Fruit fly (Drosophila melanogaster) whole organism, prepupa: ENCODE results near the gene CG32572.

ENCODE experiments used
- Blimp-1 ChIP-seq: fragments of 200-800 bp; sonication (Bioruptor generic); optimal IDR thresholded peaks from 3 replicates; lab custom pipeline; 2017; ENCODE audit warnings: missing biosample characterization, missing genetic modification characterization, mild to moderate bottlenecking, moderate library complexity, missing genetic modification reagents
- CG10669 ChIP-seq: fragments of 200-800 bp; sonication (Bioruptor generic); optimal IDR thresholded peaks from 3 replicates; lab custom pipeline; 2018; ENCODE audit warnings: missing biosample characterization, mild to moderate bottlenecking, missing genetic modification characterization, moderate library complexity
- CG11294 ChIP-seq: fragments of 200-800 bp; sonication (Bioruptor generic); IDR thresholded peaks from 2 replicates; pipeline ENCODE4 v1.3.6; 2022; ENCODE audit warnings: missing biosample characterization, missing genetic modification characterization
- CG11762 ChIP-seq: fragments of 200-800 bp; sonication (Bioruptor generic); optimal IDR thresholded peaks from 3 replicates; lab custom pipeline; 2016; ENCODE audit warnings: missing biosample characterization, missing genetic modification characterization; ENCODE audit not compliant: insufficient read depth
- CG11902 ChIP-seq: fragments of 200-800 bp; sonication (Bioruptor generic); optimal IDR thresholded peaks from 3 replicates; lab custom pipeline; 2016; ENCODE audit warnings: missing biosample characterization, missing genetic modification characterization
- CG15336 ChIP-seq: fragments of 200-800 bp; sonication (Bioruptor generic); IDR thresholded peaks from 2 replicates; pipeline ENCODE4 v1.3.6; 2022; ENCODE audit warnings: missing biosample characterization, missing genetic modification characterization
- CG16779 ChIP-seq: fragments of 200-800 bp; sonication (Bioruptor generic); optimal IDR thresholded peaks from 3 replicates; lab custom pipeline; 2017; ENCODE audit warnings: missing biosample characterization, mild to moderate bottlenecking, missing genetic modification characterization
- CG3032 ChIP-seq: fragments of 200-800 bp; optimal IDR thresholded peaks from 2 replicates; lab custom pipeline; 2019; ENCODE audit warnings: missing biosample characterization, mild to moderate bottlenecking, missing genetic modification characterization, moderate library complexity
- CG34406 ChIP-seq: fragments of 200-800 bp; sonication (Bioruptor generic); optimal IDR thresholded peaks from 3 replicates; lab custom pipeline; 2016; ENCODE audit warnings: missing biosample characterization, missing genetic modification characterization
- CG3919 ChIP-seq: fragments of 200-800 bp; sonication (Bioruptor generic); optimal IDR thresholded peaks from 3 replicates; lab custom pipeline; 2016; ENCODE audit warnings: missing biosample characterization, missing genetic modification characterization
- CG4318 ChIP-seq: fragments of 200-800 bp; sonication (Bioruptor generic); optimal IDR thresholded peaks from 3 replicates; lab custom pipeline; 2017; ENCODE audit warnings: missing biosample characterization, mild to moderate bottlenecking, missing genetic modification characterization
- CG6163 ChIP-seq: fragments of 200-800 bp; sonication (Bioruptor generic); IDR thresholded peaks from 3 replicates; pipeline ENCODE4 v1.3.6; 2022; ENCODE audit warnings: missing biosample characterization, missing genetic modification characterization
- CG6792 ChIP-seq: fragments of 200-800 bp; sonication (Bioruptor generic); optimal IDR thresholded peaks from 3 replicates; lab custom pipeline; 2016; ENCODE audit warnings: missing biosample characterization, missing genetic modification characterization
- CG6808 ChIP-seq: fragments of 200-800 bp; sonication (Bioruptor generic); optimal IDR thresholded peaks from 3 replicates; lab custom pipeline; 2017; ENCODE audit warnings: missing biosample characterization, missing genetic modification characterization, mild to moderate bottlenecking, moderate library complexity, missing genetic modification reagents
- CG6854 ChIP-seq: fragments of 200-800 bp; sonication (Bioruptor generic); optimal IDR thresholded peaks from 2 replicates; lab custom pipeline; 2017; ENCODE audit warnings: missing biosample characterization, mild to moderate bottlenecking, missing genetic modification characterization
- CG8119 ChIP-seq: fragments of 200-800 bp; sonication (Bioruptor generic); IDR thresholded peaks from 3 replicates; pipeline ENCODE4 v1.3.6; 2022; ENCODE audit warnings: missing biosample characterization, missing genetic modification characterization
- CG8632 ChIP-seq: fragments of 200-800 bp; sonication (Bioruptor generic); optimal IDR thresholded peaks from 3 replicates; lab custom pipeline; 2016; ENCODE audit warnings: missing biosample characterization, missing genetic modification characterization
- CG9139 ChIP-seq: fragments of 200-800 bp; sonication (Bioruptor generic); optimal IDR thresholded peaks from 3 replicates; lab custom pipeline; 2017; ENCODE audit warnings: missing biosample characterization, mild to moderate bottlenecking, missing genetic modification characterization
- Eip75B ChIP-seq: fragments of 200-800 bp; sonication (Bioruptor generic); optimal IDR thresholded peaks from 3 replicates; lab custom pipeline; 2016; ENCODE audit warnings: missing biosample characterization, missing genetic modification characterization
- Eip78C ChIP-seq: fragments of 200-800 bp; sonication (Bioruptor generic); peaks from one replicate; lab custom pipeline; 2016; ENCODE audit warnings: missing biosample characterization, missing genetic modification characterization
- Ets21C ChIP-seq: fragments of 200-800 bp; sonication (Bioruptor generic); optimal IDR thresholded peaks from 3 replicates; lab custom pipeline; 2016; ENCODE audit warnings: missing biosample characterization, missing genetic modification characterization
- Hr38 ChIP-seq: sonication (Bioruptor generic); optimal IDR thresholded peaks from 2 replicates; lab custom pipeline; 2016; ENCODE audit warnings: missing biosample characterization, missing genetic modification characterization
- Hr4 ChIP-seq: fragments of 200-800 bp; sonication (Bioruptor generic); optimal IDR thresholded peaks from 3 replicates; lab custom pipeline; 2016; ENCODE audit warnings: missing biosample characterization, missing genetic modification characterization
- Met ChIP-seq: fragments of 200-800 bp; sonication (Bioruptor generic); optimal IDR thresholded peaks from 3 replicates; lab custom pipeline; 2016; ENCODE audit warnings: missing biosample characterization, missing genetic modification characterization
- OdsH ChIP-seq: fragments of 200-800 bp; sonication (Bioruptor generic); optimal IDR thresholded peaks from 3 replicates; lab custom pipeline; 2016; ENCODE audit warnings: missing biosample characterization, missing genetic modification characterization
- Sox14 ChIP-seq: fragments of 200-800 bp; sonication (Bioruptor generic); optimal IDR thresholded peaks from 3 replicates; lab custom pipeline; 2016; ENCODE audit warnings: missing biosample characterization, missing genetic modification characterization
- Sox15 ChIP-seq: fragments of 200-800 bp; sonication (Bioruptor generic); optimal IDR thresholded peaks from 3 replicates; lab custom pipeline; 2016; ENCODE audit warnings: missing biosample characterization, missing genetic modification characterization
- achi ChIP-seq: fragments of 200-800 bp; sonication (Bioruptor generic); optimal IDR thresholded peaks from 3 replicates; lab custom pipeline; 2016; ENCODE audit warnings: missing biosample characterization, missing genetic modification characterization
- dac ChIP-seq: fragments of 200-800 bp; sonication (Bioruptor generic); optimal IDR thresholded peaks from 2 replicates; lab custom pipeline; 2017; ENCODE audit warnings: missing biosample characterization, mild to moderate bottlenecking, missing genetic modification characterization
- esn ChIP-seq: fragments of 200-800 bp; sonication (Bioruptor generic); optimal IDR thresholded peaks from 2 replicates; lab custom pipeline; 2016; ENCODE audit warnings: missing biosample characterization, mild to moderate bottlenecking, missing genetic modification characterization, moderate library complexity
- fd59A ChIP-seq: fragments of 200-800 bp; sonication (Bioruptor generic); optimal IDR thresholded peaks from 2 replicates; lab custom pipeline; 2017; ENCODE audit warnings: missing biosample characterization, mild to moderate bottlenecking, missing genetic modification characterization, missing genetic modification reagents
- fd85E ChIP-seq: fragments of 200-800 bp; sonication (Bioruptor generic); optimal IDR thresholded peaks from 3 replicates; lab custom pipeline; 2016; ENCODE audit warnings: missing biosample characterization, missing genetic modification characterization
- fkh ChIP-seq: fragments of 200-800 bp; sonication (Bioruptor generic); optimal IDR thresholded peaks from 3 replicates; lab custom pipeline; 2017; ENCODE audit warnings: missing biosample characterization, mild to moderate bottlenecking, missing genetic modification characterization, moderate library complexity
- lz ChIP-seq: fragments of 200-800 bp; sonication (Bioruptor generic); optimal IDR thresholded peaks from 3 replicates; lab custom pipeline; 2016; ENCODE audit warnings: missing biosample characterization, missing genetic modification characterization
- spab ChIP-seq: fragments of 200-800 bp; sonication (Bioruptor generic); optimal IDR thresholded peaks from 2 replicates; lab custom pipeline; 2017; ENCODE audit warnings: missing biosample characterization, mild to moderate bottlenecking, missing genetic modification characterization, missing genetic modification reagents
- svp ChIP-seq: fragments of 200-800 bp; sonication (Bioruptor generic); peaks from one replicate; lab custom pipeline; 2016; ENCODE audit warnings: missing biosample characterization, missing genetic modification characterization
- topi ChIP-seq: fragments of 200-800 bp; sonication (Bioruptor generic); optimal IDR thresholded peaks from 3 replicates; lab custom pipeline; 2016; ENCODE audit warnings: missing biosample characterization, missing genetic modification characterization
- vri ChIP-seq: fragments of 200-800 bp; sonication (Bioruptor generic); optimal IDR thresholded peaks from 3 replicates; lab custom pipeline; 2016; ENCODE audit warnings: missing biosample characterization, mild to moderate bottlenecking, missing genetic modification characterization

CG32572 gene

dm6 chrX:16706774-16707173 is 14.2 kb upstream of the CG32572 start, which contains the start of gene CG9672:
Gene CG9672 (minus strand): TSS chrX:16706874.
- no peak for TF ChIP-seq spab (GFP tag; lab: Kevin White, UChicago)
- TF ChIP-seq CG11762: no peak
- no peak for TF ChIP-seq CG6854 (GFP tag; lab: Kevin White, UChicago)
- no peak for TF ChIP-seq CG6808
- TF ChIP-seq Eip75B: no peak
- TF ChIP-seq fd59A (GFP tag; lab: Kevin White, UChicago): no peak
- TF ChIP-seq CG34406 (GFP tag; lab: Kevin White, UChicago): no peak
- TF ChIP-seq CG10669 (GFP tag; lab: Kevin White, UChicago): no peak
- no peak for TF ChIP-seq CG4318 (GFP tag; lab: Kevin White, UChicago)
- no peak for TF ChIP-seq achi (GFP tag; lab: Kevin White, UChicago)
- no peak for TF ChIP-seq CG11294 (GFP tag; lab: Robert Waterston, UW)
- TF ChIP-seq CG16779: no peak
- no peak for TF ChIP-seq dac (GFP tag; lab: Kevin White, UChicago)

- TF ChIP-seq CG10669 (GFP tag; lab: Kevin White, UChicago): no peak
- TF ChIP-seq fkh (GFP tag; lab: Kevin White, UChicago): no peak
- no peak for TF ChIP-seq OdsH
- no peak for TF ChIP-seq CG3919 (GFP tag; lab: Kevin White, UChicago)
- no peak for TF ChIP-seq Sox14
Measured at dm6 chrX:16711003-16711402, 10.0 kb upstream of the CG32572 start, which contains the start of gene CG13008. Gene CG13008 (plus strand): TSS chrX:16711303.

dm6 chrX:16716649-16717048 is 4.3 kb upstream of the CG32572 start:
- TF ChIP-seq svp (GFP tag; lab: Kevin White, UChicago) (peak; percentile 81), CG8632 (GFP tag; lab: Kevin White, UChicago) (no peak), vri (peak; percentile 53), CG11762 (no peak)

DNA sequence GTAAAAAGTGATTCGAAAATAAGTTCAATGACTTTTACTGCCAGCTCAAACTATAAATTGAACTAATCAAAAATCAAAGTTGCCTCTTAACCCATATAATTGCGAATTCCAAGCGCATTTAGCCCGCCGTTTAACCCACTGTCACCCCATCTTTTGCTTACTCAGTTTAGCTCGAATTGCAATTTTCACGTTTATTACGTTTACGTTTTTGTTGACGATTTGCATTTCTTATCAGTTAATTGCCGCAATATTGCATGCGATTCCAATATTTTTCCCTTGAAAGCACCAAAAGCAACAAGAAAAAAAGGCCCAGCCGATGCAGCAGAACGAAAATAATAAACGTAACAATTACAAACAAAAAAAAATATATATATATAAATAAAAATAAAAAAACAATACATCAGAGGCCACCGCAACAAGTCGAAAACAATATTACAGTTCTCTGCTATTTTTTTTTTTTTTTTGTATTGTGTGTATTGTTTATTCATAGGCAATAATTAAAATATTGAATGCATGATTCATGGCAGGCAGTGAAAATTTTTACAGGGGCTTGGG is 2.7 kb upstream of the CG32572 start:
- TF ChIP-seq CG6854 (GFP tag; lab: Kevin White, UChicago) (no peak), CG6163 (0 out of 3 replicates have a peak, but pooled peaks have one; percentile 31), topi (no peak), svp (GFP tag; lab: Kevin White, UChicago) (peak; percentile 82), CG3919 (GFP tag; lab: Kevin White, UChicago) (no peak), lz (no peak), CG15336 (GFP tag; lab: Robert Waterston, UW) (no peak), Eip78C (peak; percentile 53), Blimp-1 (GFP tag; lab: Kevin White, UChicago) (no peak)

- TF ChIP-seq Hr38: no peak
- peak; percentile 26 for TF ChIP-seq fkh (GFP tag; lab: Kevin White, UChicago)
- TF ChIP-seq topi: peak; percentile 73
- TF ChIP-seq CG4318 (GFP tag; lab: Kevin White, UChicago): peak; percentile 68
- peak; percentile 68 for TF ChIP-seq Ets21C (GFP tag; lab: Kevin White, UChicago)
- peak; percentile 38 for TF ChIP-seq CG10669 (GFP tag; lab: Kevin White, UChicago)
- peak; percentile 60; the same call in 1 of the 2 replicates for TF ChIP-seq CG11294 (GFP tag; lab: Robert Waterston, UW)
- peak; percentile 87 for TF ChIP-seq CG9139 (GFP tag; lab: Kevin White, UChicago)
- peak; percentile 67 for TF ChIP-seq CG3032 (tag; lab: Kevin White, UChicago)
- TF ChIP-seq Met: peak; percentile 48
- peak; percentile 4 for TF ChIP-seq CG6854 (GFP tag; lab: Kevin White, UChicago)
- TF ChIP-seq CG34406 (GFP tag; lab: Kevin White, UChicago): peak; percentile 47
- peak; percentile 74 for TF ChIP-seq Hr4 (GFP tag; lab: Kevin White, UChicago)
- peak; percentile 84 for TF ChIP-seq vri
- peak; percentile 67 for TF ChIP-seq CG6792 (GFP tag; lab: Kevin White, UChicago)
- TF ChIP-seq lz: peak; percentile 83
- peak; percentile 27 for TF ChIP-seq Eip75B
- peak; percentile 83 for TF ChIP-seq CG15336 (GFP tag; lab: Robert Waterston, UW)
- no peak for TF ChIP-seq fd85E
- peak; percentile 66 for TF ChIP-seq CG8632 (GFP tag; lab: Kevin White, UChicago)
- peak; percentile 55 for TF ChIP-seq dac (GFP tag; lab: Kevin White, UChicago)
- no peak for TF ChIP-seq CG16779
- peak; percentile 59 for TF ChIP-seq spab (GFP tag; lab: Kevin White, UChicago)
- TF ChIP-seq esn (GFP tag; lab: Kevin White, UChicago): peak; percentile 78
- peak; percentile 67 for TF ChIP-seq achi (GFP tag; lab: Kevin White, UChicago)
- TF ChIP-seq CG11902: no peak
- peak; percentile 85 for TF ChIP-seq CG8119 (GFP tag; lab: Robert Waterston, UW)
- peak; percentile 34 for TF ChIP-seq Sox15 (GFP tag; lab: Kevin White, UChicago)
- peak; percentile 83 for TF ChIP-seq CG6808
Measured at dm6 chrX:16723203-16724173, 2.5 kb downstream of the CG32572 start.
